Fruit fly (Drosophila melanogaster) whole organism, embryonic: ENCODE results near the gene Trf.

Experiments used
- Atf-2 ChIP-seq: fragments of 200-800 bp; sonication (Bioruptor generic); optimal IDR thresholded peaks from 2 replicates; lab custom pipeline; 2016; ENCODE audit warnings: missing biosample characterization, missing genetic modification characterization
- Blimp-1 ChIP-seq: fragments of 200-800 bp; sonication (Bioruptor generic); optimal IDR thresholded peaks from 3 replicates; lab custom pipeline; 2018; ENCODE audit warnings: missing biosample characterization, missing genetic modification characterization, mild to moderate bottlenecking, moderate library complexity, missing genetic modification reagents
- CG10321 ChIP-seq: fragments of 200-800 bp; sonication (Bioruptor generic); IDR thresholded peaks from 2 replicates; pipeline ENCODE4 v1.3.6; 2022; ENCODE audit warnings: missing biosample characterization, missing genetic modification characterization
- CG11695 ChIP-seq: fragments of 200-800 bp; sonication (Bioruptor generic); IDR thresholded peaks from 3 replicates; pipeline ENCODE4 v1.3.6; 2022; ENCODE audit warnings: missing biosample characterization, missing genetic modification characterization
- CG11723 ChIP-seq: fragments of 200-800 bp; sonication (Bioruptor generic); optimal IDR thresholded peaks from 2 replicates; lab custom pipeline; 2017; ENCODE audit warnings: missing biosample characterization, mild to moderate bottlenecking, missing genetic modification characterization
- CG12769 ChIP-seq: fragments of 200-800 bp; sonication (Bioruptor generic); optimal IDR thresholded peaks from 2 replicates; lab custom pipeline; 2019; ENCODE audit warnings: missing biosample characterization, mild to moderate bottlenecking, missing genetic modification characterization, moderate library complexity
- CG14667 ChIP-seq: fragments of 200-800 bp; sonication (Bioruptor generic); IDR thresholded peaks from 2 replicates; pipeline ENCODE4 v1.3.6; 2022; ENCODE audit warnings: missing biosample characterization, missing genetic modification characterization
- CG16815 ChIP-seq: fragments of 200-800 bp; sonication (Bioruptor generic); optimal IDR thresholded peaks from 3 replicates; lab custom pipeline; 2017; ENCODE audit warnings: missing biosample characterization, mild to moderate bottlenecking, missing genetic modification characterization
- CG31365 ChIP-seq: fragments of 200-800 bp; sonication (Bioruptor generic); optimal IDR thresholded peaks from 2 replicates; lab custom pipeline; 2018; ENCODE audit warnings: missing biosample characterization, mild to moderate bottlenecking, missing genetic modification characterization
- CG3163 ChIP-seq: fragments of 200-800 bp; sonication (Bioruptor generic); optimal IDR thresholded peaks from 3 replicates; lab custom pipeline; 2016; ENCODE audit warnings: missing biosample characterization, missing genetic modification characterization
- CG3281 ChIP-seq: fragments of 200-800 bp; sonication (Bioruptor generic); optimal IDR thresholded peaks from 3 replicates; lab custom pipeline; 2017; ENCODE audit warnings: missing biosample characterization, mild to moderate bottlenecking, missing genetic modification characterization
- CG34422 ChIP-seq: fragments of 200-800 bp; sonication (Bioruptor generic); IDR thresholded peaks from 3 replicates; pipeline ENCODE4 v1.3.6; 2022; ENCODE audit warnings: missing biosample characterization, missing genetic modification characterization
- CG3726 ChIP-seq: fragments of 200-800 bp; sonication (Bioruptor generic); IDR thresholded peaks from 3 replicates; pipeline ENCODE4, ENCODE4 v1.3.6; 2022; ENCODE audit warnings: missing biosample characterization, missing genetic modification characterization
- CG4282 ChIP-seq: fragments of 200-800 bp; sonication (Bioruptor generic); optimal IDR thresholded peaks from 2 replicates; lab custom pipeline; 2016; ENCODE audit warnings: missing biosample characterization, missing genetic modification characterization
- CG4328 ChIP-seq: fragments of 200-800 bp; sonication (Bioruptor generic); optimal IDR thresholded peaks from 3 replicates; lab custom pipeline; 2017; ENCODE audit warnings: missing biosample characterization, missing genetic modification reagents, missing genetic modification characterization
- CG4424 ChIP-seq: fragments of 200-800 bp; sonication (Bioruptor generic); optimal IDR thresholded peaks from 3 replicates; lab custom pipeline; 2016; ENCODE audit warnings: missing biosample characterization, missing genetic modification characterization
- CG7357 ChIP-seq: fragments of 200-800 bp; sonication (Bioruptor generic); IDR thresholded peaks from 3 replicates; pipeline ENCODE4 v1.3.6; 2022; ENCODE audit warnings: missing biosample characterization, missing genetic modification characterization
- CG7372 ChIP-seq: fragments of 200-800 bp; sonication (Bioruptor generic); IDR thresholded peaks from 2 replicates; pipeline ENCODE4 v1.3.6; 2022; ENCODE audit warnings: missing biosample characterization, missing genetic modification characterization
- CG9437 ChIP-seq: fragments of 200-800 bp; sonication (Bioruptor generic); optimal IDR thresholded peaks from 2 replicates; lab custom pipeline; 2018; ENCODE audit warnings: missing biosample characterization, mild to moderate bottlenecking, missing genetic modification characterization
- D ChIP-seq, 2 experiments: fragments of 200-800 bp in 1 of 2; fragments of >200 bp in 1 of 2; sonication (Bioruptor generic) in 1 of 2; optimal IDR thresholded peaks; 2 replicates in 1 of 2; 3 replicates in 1 of 2; lab custom pipeline; 2017; ENCODE audit warnings: mild to moderate bottlenecking in 1 of 2, missing biosample characterization in 1 of 2, missing genetic modification characterization in 1 of 2, missing genetic modification reagents in 1 of 2
- Hr51 ChIP-seq, 2 experiments: fragments of 200-800 bp; sonication (Bioruptor generic); optimal IDR thresholded peaks; 2 replicates in 1 of 2; 3 replicates in 1 of 2; lab custom pipeline; 2016 to 2018; ENCODE audit warnings: missing biosample characterization in 2 of 2, missing genetic modification characterization in 2 of 2, mild to moderate bottlenecking in 1 of 2, moderate library complexity in 1 of 2
- MBD-R2 ChIP-seq: fragments of 200-800 bp; sonication (Bioruptor generic); IDR thresholded peaks from 2 replicates; pipeline ENCODE4 v1.3.6; 2022; ENCODE audit warnings: missing biosample characterization, missing genetic modification characterization
- Med ChIP-seq: fragments of 200-800 bp; sonication (Bioruptor generic); peaks from one replicate; lab custom pipeline; 2016; ENCODE audit warnings: missing biosample characterization, missing genetic modification characterization, mild to moderate bottlenecking, inconsistent platforms, moderate library complexity
- NK7.1 ChIP-seq: fragments of 200-800 bp; sonication (Bioruptor generic); optimal IDR thresholded peaks from 3 replicates; lab custom pipeline; 2016; ENCODE audit warnings: missing biosample characterization, missing genetic modification characterization
- Optix ChIP-seq: fragments of 200-800 bp; sonication (Bioruptor generic); IDR thresholded peaks from 3 replicates; pipeline ENCODE4 v1.3.6; 2022; ENCODE audit warnings: missing biosample characterization, missing genetic modification characterization
- Side ChIP-seq: fragments of 200-800 bp; sonication (Bioruptor generic); optimal IDR thresholded peaks from 2 replicates; lab custom pipeline; 2016; ENCODE audit warnings: missing biosample characterization, missing genetic modification characterization
- Sin3A ChIP-seq: fragments of >200 bp; optimal IDR thresholded peaks from 2 replicates; lab custom pipeline; 2018
- Vsx1 ChIP-seq: fragments of 200-800 bp; sonication (Bioruptor generic); optimal IDR thresholded peaks from 2 replicates; lab custom pipeline; 2017; ENCODE audit warnings: missing biosample characterization, mild to moderate bottlenecking, missing genetic modification characterization, missing genetic modification reagents
- Xrp1 ChIP-seq: fragments of 200-800 bp; sonication (Bioruptor generic); IDR thresholded peaks from 2 replicates; pipeline ENCODE4 v1.3.6; 2022; ENCODE audit warnings: missing biosample characterization, missing genetic modification characterization
- ab ChIP-seq: fragments of 200-800 bp; sonication (Bioruptor generic); optimal IDR thresholded peaks from 2 replicates; lab custom pipeline; 2016; ENCODE audit warnings: missing biosample characterization, missing genetic modification characterization
- az2 ChIP-seq: fragments of 200-800 bp; sonication (Bioruptor generic); optimal IDR thresholded peaks from 3 replicates; lab custom pipeline; 2016; ENCODE audit warnings: missing biosample characterization, missing genetic modification characterization
- crc ChIP-seq: fragments of 200-800 bp; sonication (Bioruptor generic); optimal IDR thresholded peaks from 2 replicates; lab custom pipeline; 2016; ENCODE audit warnings: missing biosample characterization, missing genetic modification characterization
- fu2 ChIP-seq: fragments of 200-800 bp; sonication (Bioruptor generic); optimal IDR thresholded peaks from 2 replicates; lab custom pipeline; 2016; ENCODE audit warnings: missing biosample characterization, missing genetic modification characterization
- gcm ChIP-seq: fragments of 200-800 bp; sonication (Bioruptor generic); optimal IDR thresholded peaks from 2 replicates; lab custom pipeline; 2019; ENCODE audit warnings: missing biosample characterization, mild to moderate bottlenecking, missing genetic modification characterization, moderate library complexity
- gem ChIP-seq: fragments of 200-800 bp; sonication (Bioruptor generic); optimal IDR thresholded peaks from 2 replicates; lab custom pipeline; 2019; ENCODE audit warnings: missing biosample characterization, mild to moderate bottlenecking, missing genetic modification characterization, moderate library complexity
- gro ChIP-seq: fragments of 200-800 bp; sonication (Bioruptor generic); optimal IDR thresholded peaks from 2 replicates; lab custom pipeline; 2016; ENCODE audit warnings: missing biosample characterization, missing genetic modification characterization
- hth ChIP-seq: fragments of >200 bp; optimal IDR thresholded peaks from 2 replicates; lab custom pipeline; 2017; ENCODE audit warnings: inconsistent platforms
- insv ChIP-seq, 2 experiments: fragments of 200-800 bp; sonication (Bioruptor generic); optimal IDR thresholded peaks; 3 replicates each; lab custom pipeline; 2016 to 2018; ENCODE audit warnings: missing biosample characterization in 2 of 2, missing genetic modification characterization in 2 of 2
- jing ChIP-seq: fragments of 200-800 bp; sonication (Bioruptor generic); optimal IDR thresholded peaks from 2 replicates; lab custom pipeline; 2018; ENCODE audit warnings: missing biosample characterization, mild to moderate bottlenecking, missing genetic modification characterization
- kni ChIP-seq: fragments of 200-800 bp; sonication (Bioruptor generic); optimal IDR thresholded peaks from 3 replicates; lab custom pipeline; 2017; ENCODE audit warnings: mild to moderate bottlenecking, missing biosample characterization, missing genetic modification reagents, missing genetic modification characterization
- knrl ChIP-seq: fragments of 200-800 bp; sonication (Bioruptor generic); IDR thresholded peaks from 3 replicates; pipeline ENCODE4 v1.3.6; 2022; ENCODE audit warnings: missing biosample characterization, missing genetic modification characterization; ENCODE audit not compliant: partially characterized antibody
- mirr ChIP-seq: fragments of 200-800 bp; sonication (Bioruptor generic); optimal IDR thresholded peaks from 3 replicates; lab custom pipeline; 2018; ENCODE audit warnings: missing biosample characterization, mild to moderate bottlenecking, missing genetic modification characterization
- nerfin-1 ChIP-seq: fragments of 200-800 bp; sonication (Bioruptor generic); optimal IDR thresholded peaks from 3 replicates; lab custom pipeline; 2019; ENCODE audit warnings: missing biosample characterization, mild to moderate bottlenecking, missing genetic modification characterization, moderate library complexity
- pb ChIP-seq: fragments of 200-800 bp; sonication (Bioruptor generic); optimal IDR thresholded peaks from 3 replicates; lab custom pipeline; 2016; ENCODE audit warnings: missing biosample characterization, missing genetic modification characterization
- pfk ChIP-seq: fragments of 200-800 bp; sonication (Bioruptor generic); optimal IDR thresholded peaks from 2 replicates; lab custom pipeline; 2018; ENCODE audit warnings: missing biosample characterization, mild to moderate bottlenecking, missing genetic modification characterization, moderate library complexity
- row ChIP-seq: fragments of 200-800 bp; sonication (Bioruptor generic); IDR thresholded peaks from 3 replicates; pipeline ENCODE4 v1.3.6; 2022; ENCODE audit warnings: missing biosample characterization, missing genetic modification characterization
- shn ChIP-seq: fragments of 200-800 bp; sonication (Bioruptor generic); optimal IDR thresholded peaks from 3 replicates; lab custom pipeline; 2016; ENCODE audit warnings: missing biosample characterization, missing genetic modification characterization
- sisA ChIP-seq: fragments of 200-800 bp; sonication (Bioruptor generic); IDR thresholded peaks from 2 replicates; pipeline ENCODE4 v1.3.6; 2022; ENCODE audit warnings: missing biosample characterization, missing genetic modification characterization
- usp ChIP-seq: fragments of >200 bp; optimal IDR thresholded peaks from 2 replicates; lab custom pipeline; 2017; ENCODE audit warnings: missing biosample characterization, missing genetic modification characterization
- vfl ChIP-seq: fragments of 200-800 bp; sonication (Bioruptor generic); optimal IDR thresholded peaks from 2 replicates; lab custom pipeline; 2016; ENCODE audit warnings: missing biosample characterization, missing genetic modification characterization

Gene Trf

dm6 chr2L:8084349-8085203 is 11.9 kb downstream of the Trf start (continued):
- TF ChIP-seq Side (no peak), row (GFP tag; lab: Robert Waterston, UW) (peak; percentile 58), CG3163 (no peak), mirr (GFP tag; lab: Kevin White, UChicago) (peak; percentile 44), az2 (GFP tag; lab: Kevin White, UChicago) (no peak), CG4282 (GFP tag; lab: Kevin White, UChicago) (peak; percentile 49), CG11695 (no peak), CG11723 (no peak), gro (GFP tag; lab: Kevin White, UChicago) (no peak), crc (GFP tag; lab: Kevin White, UChicago) (no peak), CG34422 (GFP tag; lab: Robert Waterston, UW) (peak; percentile 42; the same call in 1 of the 3 replicates), sisA (GFP tag; lab: Robert Waterston, UW) (no peak), Vsx1 (GFP tag; lab: Kevin White, UChicago) (no peak), fu2 (GFP tag; lab: Kevin White, UChicago) (no peak), CG4424 (GFP tag; lab: Kevin White, UChicago) (no peak), CG12769 (peak; percentile 36), CG31365 (tag; lab: Kevin White, UChicago) (no peak), kni (GFP tag; lab: Kevin White, UChicago) (peak; percentile 57), hth (lab: Kevin White, UChicago) (no peak), Optix (GFP tag; lab: Robert Waterston, UW) (no peak), nerfin-1 (tag; lab: Kevin White, UChicago) (no peak), pb (GFP tag; lab: Kevin White, UChicago) (no peak), MBD-R2 (GFP tag; lab: Robert Waterston, UW) (no peak; the same call in 1 of the 2 replicates), NK7.1 (GFP tag; lab: Kevin White, UChicago) (peak; percentile 0), shn (GFP tag; lab: Kevin White, UChicago) (peak; percentile 12), CG7357 (no peak), knrl (GFP tag; lab: Robert Waterston, UW) (no peak), usp (GFP tag; lab: Kevin White, UChicago) (no peak), Sin3A (lab: Kevin White, UChicago) (no peak), CG7372 (GFP tag; lab: Robert Waterston, UW) (no peak), Hr51 (GFP tag; optimal IDR thresholded peaks at IDR 0.05; lab: Kevin White, UChicago) (no peak), Xrp1 (no peak), CG9437 (GFP tag; lab: Kevin White, UChicago) (no peak), gcm (GFP tag; lab: Kevin White, UChicago) (peak; percentile 87), gem (tag; lab: Kevin White, UChicago) (peak; percentile 22), ab (no peak), pfk (GFP tag; lab: Kevin White, UChicago) (no peak), jing (GFP tag; lab: Kevin White, UChicago) (no peak), CG3726 (GFP tag; lab: Robert Waterston, UW) (no peak), Blimp-1 (GFP tag; lab: Kevin White, UChicago) (no peak), CG10321 (GFP tag; lab: Robert Waterston, UW) (no peak), Atf-2 (peak; percentile 8), Med (GFP tag; lab: Kevin White, UChicago) (peak; percentile 68), D (optimal IDR thresholded peaks at IDR 0.05; lab: Kevin White, UChicago) (no peak), D (GFP tag; optimal IDR thresholded peaks at IDR 0.05; lab: Kevin White, UChicago) (no peak), CG16815 (GFP tag; lab: Kevin White, UChicago) (no peak), vfl (GFP tag; lab: Kevin White, UChicago) (no peak), insv (GFP tag; optimal IDR thresholded peaks at IDR 0.05; lab: Kevin White, UChicago) (peak; percentile 63 to 93), CG3281 (GFP tag; lab: Kevin White, UChicago) (no peak), CG14667 (GFP tag; lab: Robert Waterston, UW) (no peak), CG4328 (GFP tag; lab: Kevin White, UChicago) (no peak)
